Worm (Caenorhabditis elegans) whole organism, L2 larva: ENCODE data around the gene ptc-1.

Source experiments
- R02D3.7 ChIP-seq: fragments of 150-350 bp; optimal IDR thresholded peaks from 2 replicates; lab custom pipeline; 2014; ENCODE audit warnings: missing biosample characterization, missing genetic modification characterization
- ZK546.5 ChIP-seq: sonication (generic microtip); optimal IDR thresholded peaks from 2 replicates; lab custom pipeline; 2017; ENCODE audit warnings: missing biosample characterization, missing genetic modification characterization
- ama-1 ChIP-seq: fragments of 150-350 bp; optimal IDR thresholded peaks from 2 replicates; lab custom pipeline; 2018; ENCODE audit warnings: inconsistent platforms
- ceh-16 ChIP-seq: fragments of 150-350 bp; optimal IDR thresholded peaks from 2 replicates; lab custom pipeline; 2014; ENCODE audit warnings: missing biosample characterization, missing genetic modification characterization
- ceh-82 ChIP-seq: fragments of 150-350 bp; optimal IDR thresholded peaks from 2 replicates; lab custom pipeline; 2014; ENCODE audit warnings: missing biosample characterization, missing genetic modification characterization
- elt-3 ChIP-seq: sonication (generic microtip); optimal IDR thresholded peaks from 2 replicates; lab custom pipeline; 2017; ENCODE audit warnings: missing biosample characterization, missing genetic modification characterization
- lin-13 ChIP-seq: fragments of 150-350 bp; optimal IDR thresholded peaks from 2 replicates; lab custom pipeline; 2014; ENCODE audit warnings: missing biosample characterization, missing genetic modification reagents, missing genetic modification characterization
- mab-5 ChIP-seq: fragments of 150-350 bp; optimal IDR thresholded peaks from 2 replicates; lab custom pipeline; 2014; ENCODE audit warnings: missing biosample characterization, missing genetic modification characterization
- nhr-11 ChIP-seq: fragments of 150-350 bp; optimal IDR thresholded peaks from 2 replicates; lab custom pipeline; 2014; ENCODE audit warnings: missing biosample characterization, missing genetic modification characterization
- nhr-23 ChIP-seq: fragments of 150-350 bp; optimal IDR thresholded peaks from 2 replicates; lab custom pipeline; 2014; ENCODE audit warnings: missing biosample characterization, missing genetic modification reagents, missing genetic modification characterization
- sem-4 ChIP-seq: fragments of 150-350 bp; optimal IDR thresholded peaks from 2 replicates; lab custom pipeline; 2014; ENCODE audit warnings: missing biosample characterization, missing genetic modification reagents, missing genetic modification characterization
- sma-3 ChIP-seq: sonication (generic microtip); optimal IDR thresholded peaks from 2 replicates; lab custom pipeline; 2016; ENCODE audit warnings: missing genetic modification reagents, missing genetic modification characterization, missing compliant biosample characterization
- unc-55 ChIP-seq: fragments of 150-350 bp; sonication (generic microtip); optimal IDR thresholded peaks from 3 replicates; lab custom pipeline; 2014; ENCODE audit warnings: missing biosample characterization, missing genetic modification reagents, missing genetic modification characterization
- ztf-11 ChIP-seq: sonication (generic microtip); optimal IDR thresholded peaks from 2 replicates; lab custom pipeline; 2017; ENCODE audit warnings: missing biosample characterization, missing genetic modification characterization

- TF ChIP-seq ceh-16 (tag; lab: Kevin White, UChicago), result no peak
- TF ChIP-seq lin-13 (GFP tag; lab: Kevin White, UChicago), result no peak
- no peak for TF ChIP-seq ceh-82 (tag; lab: Kevin White, UChicago)
- TF ChIP-seq nhr-23 (tag; lab: Kevin White, UChicago), result no peak
- no peak for TF ChIP-seq unc-55 (GFP tag; lab: Kevin White, UChicago)
- TF ChIP-seq ama-1 (lab: Kevin White, UChicago), result no peak
- TF ChIP-seq R02D3.7, result no peak
- TF ChIP-seq elt-3 (tag; lab: Kevin White, UChicago), result no peak
- TF ChIP-seq nhr-11 (tag; lab: Kevin White, UChicago), result no peak
- TF ChIP-seq sem-4 (tag; lab: Kevin White, UChicago), result no peak
- TF ChIP-seq ztf-11 (tag; lab: Kevin White, UChicago), result no peak
- TF ChIP-seq ZK546.5 (tag; lab: Kevin White, UChicago), result no peak
- no peak for TF ChIP-seq sma-3 (GFP tag; lab: Kevin White, UChicago)
- no peak for TF ChIP-seq mab-5 (tag; lab: Kevin White, UChicago)
These were observed 28.1 kb downstream of the ptc-1 start for ce11 chrII:7921155-7921554.
